Worm (Caenorhabditis elegans): ENCODE results near the gene clec-212.

ce11 chrV:7529840-7530239, 40.4 kb downstream of the clec-212 start, which contains the start of gene swt-2:
- no peak for TF ChIP-seq lsy-12 (tag; optimal IDR thresholded peaks at IDR 0.05)
- TF ChIP-seq ceh-82 (tag; optimal IDR thresholded peaks at IDR 0.05) = no peak
- TF ChIP-seq ama-1 (optimal IDR thresholded peaks at IDR 0.05) = no peak
- TF ChIP-seq egl-27 (tag; optimal IDR thresholded peaks at IDR 0.05) = no peak
- TF ChIP-seq ztf-4 (tag; optimal IDR thresholded peaks at IDR 0.05) = no peak
- TF ChIP-seq unc-62 (GFP tag; optimal IDR thresholded peaks at IDR 0.05) = no peak
- TF ChIP-seq jun-1 (tag; optimal IDR thresholded peaks at IDR 0.05) = no peak
- no peak for TF ChIP-seq skn-1 (tag; optimal IDR thresholded peaks at IDR 0.05)
- TF ChIP-seq elt-3 (tag; optimal IDR thresholded peaks at IDR 0.05) = no peak
- TF ChIP-seq sea-2 (GFP tag; optimal IDR thresholded peaks at IDR 0.05) = no peak
- no peak for TF ChIP-seq snpc-4 (tag; optimal IDR thresholded peaks at IDR 0.05)
- no peak for TF ChIP-seq ceh-28 (tag; optimal IDR thresholded peaks at IDR 0.05)
- no peak for TF ChIP-seq nhr-25 (tag; optimal IDR thresholded peaks at IDR 0.05)
